Worm (Caenorhabditis elegans) whole organism, early embryonic: ENCODE data around the gene lect-2.

Experiments
- aly-1 ChIP-seq: sonication (generic microtip); optimal IDR thresholded peaks from 2 replicates; lab custom pipeline; 2016; ENCODE audit warnings: missing genetic modification characterization, missing compliant biosample characterization
- ama-1 ChIP-seq: fragments of 150-350 bp; optimal IDR thresholded peaks from 2 replicates; lab custom pipeline; 2014
- ceh-13 ChIP-seq: fragments of 200-800 bp; sonication (Bioruptor generic); optimal IDR thresholded peaks from 2 replicates; lab custom pipeline; 2018; ENCODE audit warnings: mild to moderate bottlenecking, missing genetic modification characterization, missing compliant biosample characterization
- ceh-36 ChIP-seq: sonication (generic microtip); optimal IDR thresholded peaks from 2 replicates; lab custom pipeline; 2016; ENCODE audit warnings: missing genetic modification characterization, inconsistent platforms, missing compliant biosample characterization
- ets-7 ChIP-seq: sonication (generic microtip); optimal IDR thresholded peaks from 2 replicates; lab custom pipeline; 2016; ENCODE audit warnings: missing genotype, missing genetic modification characterization, missing compliant biosample characterization
- flt-1 ChIP-seq: fragments of 200-800 bp; sonication (Bioruptor generic); IDR thresholded peaks from 2 replicates; pipeline ENCODE4 v1.3.6; 2022; ENCODE audit warnings: missing genetic modification characterization, missing compliant biosample characterization
- hmbx-1 ChIP-seq: sonication (generic microtip); optimal IDR thresholded peaks from 2 replicates; lab custom pipeline; 2016; ENCODE audit warnings: mild to moderate bottlenecking, missing genetic modification characterization, missing compliant biosample characterization
- hnd-1 ChIP-seq: sonication (generic microtip); optimal IDR thresholded peaks from 2 replicates; lab custom pipeline; 2016; ENCODE audit warnings: missing genetic modification characterization, missing compliant biosample characterization
- sea-1 ChIP-seq: fragments of 200-800 bp; sonication (Bioruptor generic); conservative IDR thresholded peaks from 2 replicates; pipeline ENCODE4 v1.3.6; 2022; ENCODE audit warnings: missing genetic modification characterization, missing compliant biosample characterization
- tra-4 ChIP-seq: sonication (generic microtip); optimal IDR thresholded peaks from 2 replicates; lab custom pipeline; 2017; ENCODE audit warnings: missing genetic modification characterization, missing compliant biosample characterization

DNA sequence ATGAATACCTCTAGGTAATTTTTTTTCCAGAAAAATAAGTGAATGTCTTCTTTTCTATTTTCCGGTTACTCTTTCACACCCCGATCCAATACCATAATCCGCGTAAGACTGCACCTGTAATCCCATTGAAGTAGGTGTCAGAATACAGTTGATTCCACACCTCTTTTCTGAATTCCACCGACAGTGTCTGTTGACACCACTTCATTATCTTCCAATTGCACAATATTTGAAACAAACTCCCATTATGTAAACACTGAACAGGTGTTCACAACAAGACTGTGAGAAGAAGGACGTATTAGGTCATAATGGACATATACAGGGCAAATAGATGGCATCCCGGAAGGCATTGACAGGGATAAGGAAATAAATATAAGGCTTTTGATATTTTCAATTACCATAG, 13.2 kb upstream of the lect-2 start:
- TF ChIP-seq ama-1 (lab: Kevin White, UChicago) (no peak), sea-1 (GFP tag; lab: Robert Waterston, UW) (no peak), ceh-13 (GFP tag; lab: Kevin White, UChicago) (no peak), flt-1 (no peak), ets-7 (tag; lab: Kevin White, UChicago) (no peak), hmbx-1 (no peak), ceh-36 (no peak), aly-1 (tag; lab: Kevin White, UChicago) (no peak), tra-4 (tag; lab: Kevin White, UChicago) (no peak), hnd-1 (tag; lab: Kevin White, UChicago) (no peak)
